Worm (Caenorhabditis elegans) whole organism, L2 larva: ENCODE data around the gene cat-2.

Experiments
- F13H6.1 ChIP-seq: sonication (generic microtip); optimal IDR thresholded peaks from 2 replicates; lab custom pipeline; 2016; ENCODE audit warnings: missing genetic modification characterization, missing compliant biosample characterization
- R02D3.7 ChIP-seq: fragments of 150-350 bp; optimal IDR thresholded peaks from 2 replicates; lab custom pipeline; 2014; ENCODE audit warnings: missing biosample characterization, missing genetic modification characterization
- Y55F3AM.14 ChIP-seq: fragments of 200-800 bp; sonication (Bioruptor generic); optimal IDR thresholded peaks from 2 replicates; lab custom pipeline; 2018; ENCODE audit warnings: mild to moderate bottlenecking, missing genetic modification characterization, missing compliant biosample characterization
- ZK546.5 ChIP-seq: sonication (generic microtip); optimal IDR thresholded peaks from 2 replicates; lab custom pipeline; 2017; ENCODE audit warnings: missing biosample characterization, missing genetic modification characterization
- alr-1 ChIP-seq: fragments of 150-350 bp; optimal IDR thresholded peaks from 2 replicates; lab custom pipeline; 2014; ENCODE audit warnings: missing biosample characterization, missing genetic modification characterization
- ama-1 ChIP-seq: fragments of 150-350 bp; optimal IDR thresholded peaks from 2 replicates; lab custom pipeline; 2018; ENCODE audit warnings: inconsistent platforms
- blmp-1 ChIP-seq: sonication (generic microtip); optimal IDR thresholded peaks from 2 replicates; lab custom pipeline; 2017; ENCODE audit warnings: missing genetic modification characterization, mild to moderate bottlenecking, missing compliant biosample characterization, antibody characterized with exemption, moderate library complexity; ENCODE audit not compliant: insufficient read depth
- ceh-16 ChIP-seq: fragments of 150-350 bp; optimal IDR thresholded peaks from 2 replicates; lab custom pipeline; 2014; ENCODE audit warnings: missing biosample characterization, missing genetic modification characterization
- ceh-82 ChIP-seq: fragments of 150-350 bp; optimal IDR thresholded peaks from 2 replicates; lab custom pipeline; 2014; ENCODE audit warnings: missing biosample characterization, missing genetic modification characterization
- crh-2 ChIP-seq: sonication (generic microtip); optimal IDR thresholded peaks from 2 replicates; lab custom pipeline; 2017; ENCODE audit warnings: missing biosample characterization, missing genetic modification characterization
- dmd-4 ChIP-seq: sonication (generic microtip); optimal IDR thresholded peaks from 2 replicates; lab custom pipeline; 2017; ENCODE audit warnings: missing biosample characterization, missing genetic modification characterization
- egl-27 ChIP-seq: sonication (generic microtip); optimal IDR thresholded peaks from 3 replicates; lab custom pipeline; 2017; ENCODE audit warnings: missing biosample characterization, missing genetic modification reagents, missing genetic modification characterization
- elt-1 ChIP-seq: fragments of 150-350 bp; optimal IDR thresholded peaks from 2 replicates; lab custom pipeline; 2014; ENCODE audit warnings: missing biosample characterization, missing genetic modification characterization
- elt-3 ChIP-seq: sonication (generic microtip); optimal IDR thresholded peaks from 2 replicates; lab custom pipeline; 2017; ENCODE audit warnings: missing biosample characterization, missing genetic modification characterization
- fos-1 ChIP-seq: fragments of 150-350 bp; optimal IDR thresholded peaks from 2 replicates; lab custom pipeline; 2014; ENCODE audit warnings: missing biosample characterization, missing genetic modification characterization
- gmeb-1 ChIP-seq: fragments of 150-350 bp; optimal IDR thresholded peaks from 2 replicates; lab custom pipeline; 2014; ENCODE audit warnings: missing biosample characterization, missing genetic modification characterization
- lin-11 ChIP-seq: fragments of 150-350 bp; sonication (generic microtip); optimal IDR thresholded peaks from 2 replicates; lab custom pipeline; 2014; ENCODE audit warnings: missing biosample characterization, missing genetic modification characterization, inconsistent platforms, mixed read lengths
- lin-13 ChIP-seq: fragments of 150-350 bp; optimal IDR thresholded peaks from 2 replicates; lab custom pipeline; 2014; ENCODE audit warnings: missing biosample characterization, missing genetic modification reagents, missing genetic modification characterization
- lin-39 ChIP-seq: fragments of 150-350 bp; optimal IDR thresholded peaks from 2 replicates; lab custom pipeline; 2014; ENCODE audit warnings: missing biosample characterization, missing genetic modification reagents, missing genetic modification characterization
- lsy-2 ChIP-seq, 2 experiments: fragments of 150-350 bp in 1 of 2; sonication (generic microtip) in 1 of 2; optimal IDR thresholded peaks; 2 replicates each; lab custom pipeline; 2014 to 2017; ENCODE audit warnings: missing biosample characterization in 2 of 2, missing genetic modification characterization in 2 of 2
- mab-5 ChIP-seq: fragments of 150-350 bp; optimal IDR thresholded peaks from 2 replicates; lab custom pipeline; 2014; ENCODE audit warnings: missing biosample characterization, missing genetic modification characterization
- mbf-1 ChIP-seq: sonication (generic microtip); optimal IDR thresholded peaks from 2 replicates; lab custom pipeline; 2017; ENCODE audit warnings: missing biosample characterization, missing genetic modification characterization
- mdl-1 ChIP-seq, 2 experiments: fragments of 150-350 bp in 1 of 2; sonication (generic microtip) in 1 of 2; optimal IDR thresholded peaks; 2 replicates each; lab custom pipeline; 2017; ENCODE audit warnings: missing biosample characterization in 2 of 2, missing genetic modification characterization in 2 of 2
- nhr-10 ChIP-seq: sonication (generic microtip); optimal IDR thresholded peaks from 2 replicates; lab custom pipeline; 2017; ENCODE audit warnings: missing biosample characterization, missing genetic modification characterization
- nhr-11 ChIP-seq: fragments of 150-350 bp; optimal IDR thresholded peaks from 2 replicates; lab custom pipeline; 2014; ENCODE audit warnings: missing biosample characterization, missing genetic modification characterization
- nhr-12 ChIP-seq: fragments of 150-350 bp; optimal IDR thresholded peaks from 2 replicates; lab custom pipeline; 2014; ENCODE audit warnings: missing biosample characterization, missing genetic modification characterization
- nhr-129 ChIP-seq: fragments of 150-350 bp; optimal IDR thresholded peaks from 2 replicates; lab custom pipeline; 2014; ENCODE audit warnings: missing biosample characterization, missing genetic modification characterization
- nhr-21 ChIP-seq: fragments of 150-350 bp; optimal IDR thresholded peaks from 2 replicates; lab custom pipeline; 2014; ENCODE audit warnings: missing biosample characterization, missing genetic modification characterization
- nhr-23 ChIP-seq: fragments of 150-350 bp; optimal IDR thresholded peaks from 2 replicates; lab custom pipeline; 2014; ENCODE audit warnings: missing biosample characterization, missing genetic modification reagents, missing genetic modification characterization
- nhr-237 ChIP-seq: fragments of 150-350 bp; optimal IDR thresholded peaks from 2 replicates; lab custom pipeline; 2014; ENCODE audit warnings: missing biosample characterization, missing genetic modification characterization
- nhr-25 ChIP-seq: fragments of 150-350 bp; sonication (generic microtip); optimal IDR thresholded peaks from 3 replicates; lab custom pipeline; 2014; ENCODE audit warnings: missing biosample characterization, missing genetic modification characterization
- nhr-6 ChIP-seq: fragments of 150-350 bp; optimal IDR thresholded peaks from 2 replicates; lab custom pipeline; 2014; ENCODE audit warnings: missing biosample characterization, missing genetic modification characterization
- nhr-77 ChIP-seq: fragments of 150-350 bp; optimal IDR thresholded peaks from 2 replicates; lab custom pipeline; 2014; ENCODE audit warnings: missing biosample characterization, missing genetic modification characterization
- peb-1 ChIP-seq: fragments of 150-350 bp; optimal IDR thresholded peaks from 2 replicates; lab custom pipeline; 2014; ENCODE audit warnings: missing biosample characterization, missing genetic modification characterization
- sem-4 ChIP-seq: fragments of 150-350 bp; optimal IDR thresholded peaks from 2 replicates; lab custom pipeline; 2014; ENCODE audit warnings: missing biosample characterization, missing genetic modification reagents, missing genetic modification characterization
- skn-1 ChIP-seq: sonication (generic microtip); optimal IDR thresholded peaks from 2 replicates; lab custom pipeline; 2017; ENCODE audit warnings: missing biosample characterization, missing genetic modification characterization
- sma-3 ChIP-seq: sonication (generic microtip); optimal IDR thresholded peaks from 2 replicates; lab custom pipeline; 2016; ENCODE audit warnings: missing genetic modification reagents, missing genetic modification characterization, missing compliant biosample characterization
- sma-9 ChIP-seq, 2 experiments: fragments of 150-350 bp in 1 of 2; sonication (generic microtip) in 1 of 2; optimal IDR thresholded peaks; 2 replicates each; lab custom pipeline; 2014 to 2016; ENCODE audit warnings: missing genetic modification characterization in 2 of 2, mild to moderate bottlenecking in 1 of 2, missing biosample characterization in 1 of 2, missing compliant biosample characterization in 1 of 2, missing genetic modification reagents in 1 of 2, moderate library complexity in 1 of 2
- snpc-4 ChIP-seq: fragments of 150-350 bp; optimal IDR thresholded peaks from 2 replicates; lab custom pipeline; 2014; ENCODE audit warnings: missing biosample characterization, missing genetic modification characterization
- unc-55 ChIP-seq: fragments of 150-350 bp; sonication (generic microtip); optimal IDR thresholded peaks from 3 replicates; lab custom pipeline; 2014; ENCODE audit warnings: missing biosample characterization, missing genetic modification reagents, missing genetic modification characterization
- unc-62 ChIP-seq: fragments of 150-350 bp; optimal IDR thresholded peaks from 2 replicates; lab custom pipeline; 2014; ENCODE audit warnings: missing biosample characterization, missing genetic modification reagents, missing genetic modification characterization
- zag-1 ChIP-seq: fragments of 150-350 bp; optimal IDR thresholded peaks from 2 replicates; lab custom pipeline; 2014; ENCODE audit warnings: missing biosample characterization, missing genetic modification characterization
- ztf-1 ChIP-seq: fragments of 200-800 bp; sonication (Bioruptor generic); conservative IDR thresholded peaks from 2 replicates; pipeline ENCODE4 v1.3.6; 2022; ENCODE audit warnings: missing genetic modification characterization, missing compliant biosample characterization
- ztf-11 ChIP-seq: sonication (generic microtip); optimal IDR thresholded peaks from 2 replicates; lab custom pipeline; 2017; ENCODE audit warnings: missing biosample characterization, missing genetic modification characterization
- ztf-4 ChIP-seq: fragments of 150-350 bp; optimal IDR thresholded peaks from 2 replicates; lab custom pipeline; 2014; ENCODE audit warnings: missing biosample characterization, missing genetic modification characterization

Gene cat-2

DNA sequence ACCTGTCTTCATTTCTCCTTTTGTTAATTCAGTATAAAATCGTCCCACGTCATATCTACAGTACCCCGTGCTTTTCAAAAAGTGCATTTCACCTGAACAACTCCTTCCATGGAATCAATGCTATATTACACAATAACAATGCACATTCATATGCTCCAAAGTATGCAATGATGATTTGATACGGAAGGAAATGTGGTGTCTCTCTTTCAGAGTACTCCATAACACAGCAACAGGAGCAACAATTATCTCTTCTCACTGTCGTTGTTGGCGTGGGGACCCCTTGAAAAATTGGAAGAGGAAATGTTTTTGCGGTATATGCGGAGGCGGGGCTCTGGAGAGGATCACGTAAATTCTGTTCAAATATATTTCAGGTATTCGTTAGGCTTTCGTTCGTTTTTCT, at the start of gene cat-2:
TSS of gene cat-2 (plus strand) at position 301 of the 400 bp plus-strand sequence.
- TF ChIP-seq unc-62 (GFP tag; lab: Kevin White, UChicago) = no peak
- TF ChIP-seq nhr-12 = no peak
- no peak for TF ChIP-seq nhr-10 (tag; lab: Kevin White, UChicago)
- TF ChIP-seq lin-13 (GFP tag; lab: Kevin White, UChicago) = no peak
- no peak for TF ChIP-seq nhr-25 (tag; lab: Kevin White, UChicago)
- TF ChIP-seq ztf-4 (tag; lab: Kevin White, UChicago) = no peak
- no peak for TF ChIP-seq mdl-1 (tag; optimal IDR thresholded peaks at IDR 0.05; lab: Kevin White, UChicago)
- no peak for TF ChIP-seq F13H6.1
- TF ChIP-seq egl-27 = no peak
- no peak for TF ChIP-seq ceh-82 (tag; lab: Kevin White, UChicago)
- TF ChIP-seq skn-1 = no peak
- TF ChIP-seq dmd-4 (tag; lab: Kevin White, UChicago) = no peak
- no peak for TF ChIP-seq snpc-4 (tag; lab: Kevin White, UChicago)
- no peak for TF ChIP-seq nhr-21 (tag; lab: Kevin White, UChicago)
- no peak for TF ChIP-seq mbf-1 (tag; lab: Kevin White, UChicago)
- TF ChIP-seq nhr-23 (tag; lab: Kevin White, UChicago) = no peak

DNA sequence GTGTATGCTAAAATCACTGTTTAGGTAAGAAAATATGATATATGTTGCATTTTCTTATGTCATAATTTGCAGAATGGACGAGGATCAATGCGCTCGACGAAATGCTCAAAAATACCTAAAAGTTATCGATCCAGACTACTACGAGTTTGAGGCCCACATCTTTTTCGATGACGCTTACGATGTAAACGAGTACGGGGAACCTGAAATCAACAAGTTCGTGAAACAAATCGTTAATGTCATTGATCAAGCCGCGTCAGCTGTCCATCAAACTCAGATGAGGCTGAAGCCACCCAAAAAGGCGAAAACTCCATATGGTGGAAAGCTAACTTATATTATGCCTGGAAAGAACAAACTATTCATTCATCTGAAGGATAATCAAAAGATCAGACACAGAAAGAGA, 49.5 kb upstream of the cat-2 start:
- TF ChIP-seq unc-55 (GFP tag; lab: Kevin White, UChicago) (no peak), gmeb-1 (tag; lab: Kevin White, UChicago) (no peak), sem-4 (tag; lab: Kevin White, UChicago) (no peak), blmp-1 (no peak), mdl-1 (tag; optimal IDR thresholded peaks at IDR 0.05; lab: Kevin White, UChicago) (no peak), nhr-10 (tag; lab: Kevin White, UChicago) (no peak), alr-1 (tag; lab: Kevin White, UChicago) (no peak), lin-39 (tag; lab: Kevin White, UChicago) (no peak), nhr-12 (no peak), nhr-23 (tag; lab: Kevin White, UChicago) (no peak), Y55F3AM.14 (GFP tag; lab: Kevin White, UChicago) (no peak), lin-11 (tag; lab: Kevin White, UChicago) (no peak), lin-13 (GFP tag; lab: Kevin White, UChicago) (no peak), ztf-1 (GFP tag; lab: Robert Waterston, UW) (no peak), nhr-77 (tag; lab: Kevin White, UChicago) (no peak)

- peak; percentile 11 for TF ChIP-seq mbf-1 (tag; lab: Kevin White, UChicago)
- TF ChIP-seq lsy-2 (tag; optimal IDR thresholded peaks at IDR 0.05; lab: Kevin White, UChicago) = peak; percentile 90 to 95
- TF ChIP-seq nhr-21 (tag; lab: Kevin White, UChicago) = peak; percentile 94
- peak; percentile 66 for TF ChIP-seq ceh-82 (tag; lab: Kevin White, UChicago)
- peak; percentile 80 for TF ChIP-seq lin-11 (tag; lab: Kevin White, UChicago)
- TF ChIP-seq nhr-77 (tag; lab: Kevin White, UChicago) = peak; percentile 57
- TF ChIP-seq sem-4 (tag; lab: Kevin White, UChicago) = peak; percentile 91
- no peak for TF ChIP-seq lin-39 (tag; lab: Kevin White, UChicago)
- peak; percentile 93 for TF ChIP-seq nhr-6 (tag; lab: Kevin White, UChicago)
- peak; percentile 69 for TF ChIP-seq R02D3.7 (tag; lab: Kevin White, UChicago)
- TF ChIP-seq nhr-23 (tag; lab: Kevin White, UChicago) = no peak
- TF ChIP-seq ZK546.5 = peak; percentile 34
- peak; percentile 61 for TF ChIP-seq zag-1 (tag; lab: Kevin White, UChicago)
- peak; percentile 91 for TF ChIP-seq ztf-4 (tag; lab: Kevin White, UChicago)
- TF ChIP-seq mab-5 = peak; percentile 91
- TF ChIP-seq nhr-25 (tag; lab: Kevin White, UChicago) = peak; percentile 96
- peak; percentile 84 for TF ChIP-seq snpc-4 (tag; lab: Kevin White, UChicago)
- TF ChIP-seq Y55F3AM.14 (GFP tag; lab: Kevin White, UChicago) = peak; percentile 52
- TF ChIP-seq nhr-237 (tag; lab: Kevin White, UChicago) = peak; percentile 64
- TF ChIP-seq nhr-11 (tag; lab: Kevin White, UChicago) = no peak
- peak; percentile 75 for TF ChIP-seq fos-1
- peak; percentile 98 for TF ChIP-seq unc-55 (GFP tag; lab: Kevin White, UChicago)
- peak; percentile 35 for TF ChIP-seq skn-1
- peak; percentile 100 for TF ChIP-seq gmeb-1 (tag; lab: Kevin White, UChicago)
- TF ChIP-seq egl-27 = peak; percentile 93
- peak; percentile 69 for TF ChIP-seq nhr-10 (tag; lab: Kevin White, UChicago)
- TF ChIP-seq lin-13 (GFP tag; lab: Kevin White, UChicago) = peak; percentile 95
- TF ChIP-seq nhr-129 (tag; lab: Kevin White, UChicago) = peak; percentile 92
- peak; percentile 95 for TF ChIP-seq crh-2 (tag; lab: Kevin White, UChicago)
- TF ChIP-seq ceh-16 (tag; lab: Kevin White, UChicago) = peak; percentile 83
- TF ChIP-seq sma-9 (GFP tag; optimal IDR thresholded peaks at IDR 0.05; lab: Kevin White, UChicago) = peak; percentile 92
- TF ChIP-seq sma-9 (tag; optimal IDR thresholded peaks at IDR 0.05; lab: Kevin White, UChicago) = no peak
- no peak for TF ChIP-seq elt-1 (tag; lab: Kevin White, UChicago)
- no peak for TF ChIP-seq peb-1
- TF ChIP-seq sma-3 (GFP tag; lab: Kevin White, UChicago) = peak; percentile 96
- peak; percentile 93 for TF ChIP-seq F13H6.1
- no peak for TF ChIP-seq nhr-12
- peak; percentile 69 for TF ChIP-seq blmp-1
- TF ChIP-seq ama-1 (lab: Kevin White, UChicago) = peak; percentile 89
- no peak for TF ChIP-seq ztf-11 (tag; lab: Kevin White, UChicago)
- no peak for TF ChIP-seq unc-62 (GFP tag; lab: Kevin White, UChicago)
- TF ChIP-seq elt-3 (tag; lab: Kevin White, UChicago) = no peak
These were observed 41.0 kb upstream of the cat-2 start, which contains the start of gene F48A11.4 for ce11 chrII:216598-216997. F48A11.4 (minus strand) TSS chrII:216621.
